Worm (Caenorhabditis elegans) whole organism, L4/young adult: ENCODE data around the gene C16D9.4.

Experiments used
- dao-5 ChIP-seq: sonication (generic microtip); optimal IDR thresholded peaks from 2 replicates; lab custom pipeline; 2016; ENCODE audit warnings: missing genotype, missing genetic modification characterization, moderate library complexity, missing compliant biosample characterization
- him-1 ChIP-seq: sonication (generic microtip); optimal IDR thresholded peaks from 2 replicates; lab custom pipeline; 2016; ENCODE audit warnings: missing genotype, missing genetic modification reagents, missing genetic modification characterization, missing compliant biosample characterization

- TF ChIP-seq him-1 (tag; lab: Kevin White, UChicago) = no peak
- TF ChIP-seq dao-5 = no peak
These were observed 42.1 kb upstream of the C16D9.4 start, which contains the start of gene slc-17.5 for ce11 chrV:8284800-8285199.
